Worm (Caenorhabditis elegans): ENCODE data around the gene spp-19.

The spp-19 gene

ce11 chrV:6548309-6548708, 13.2 kb downstream of the spp-19 start:
- TF ChIP-seq alr-1 (tag; optimal IDR thresholded peaks at IDR 0.05; ENCODE audit: borderline replicate concordance) (no peak), efl-1 (optimal IDR thresholded peaks at IDR 0.05) (no peak), efl-1 (GFP tag; optimal IDR thresholded peaks at IDR 0.05 in 1 of 2) (peak in 1 of 2 experiments; percentile 21)

ce11 chrV:6546450-6547171, 14.9 kb downstream of the spp-19 start, which contains the start of gene dre-1:
dre-1 (minus strand) TSS chrV:6546500.
- peak in 1 of 2 experiments; percentile 12 for TF ChIP-seq lin-35 (GFP tag; optimal IDR thresholded peaks at IDR 0.05)
- TF ChIP-seq efl-1 (optimal IDR thresholded peaks at IDR 0.05) = no peak
- peak in 1 of 2 experiments; percentile 35 for TF ChIP-seq efl-1 (GFP tag; optimal IDR thresholded peaks at IDR 0.05 in 1 of 2)
- no peak for TF ChIP-seq nhr-85 (tag)

ce11 chrV:6544999-6545398, 16.5 kb downstream of the spp-19 start:
- peak; percentile 77 for TF ChIP-seq lin-14 (GFP tag; optimal IDR thresholded peaks at IDR 0.05)
- peak; percentile 42 for TF ChIP-seq snu-23 (GFP tag; optimal IDR thresholded peaks at IDR 0.05)
- TF ChIP-seq ets-5 (GFP tag; IDR thresholded peaks at IDR 0.05) = no peak
- peak; percentile 6 for TF ChIP-seq nhr-71 (tag; optimal IDR thresholded peaks at IDR 0.05)
- peak; percentile 40 for TF ChIP-seq mep-1 (tag; optimal IDR thresholded peaks at IDR 0.05)
- no peak for TF ChIP-seq fos-1 (tag; optimal IDR thresholded peaks at IDR 0.05)
- TF ChIP-seq blmp-1 (tag; optimal IDR thresholded peaks at IDR 0.05) = peak; percentile 37
- TF ChIP-seq nhr-90 (tag; optimal IDR thresholded peaks at IDR 0.05; ENCODE audit: poor library complexity) = peak; percentile 28
- peak; percentile 41 for TF ChIP-seq nhr-20 (tag; optimal IDR thresholded peaks at IDR 0.05)

- TF ChIP-seq fos-1 (tag; optimal IDR thresholded peaks at IDR 0.05) (no peak), ceh-82 (tag; optimal IDR thresholded peaks at IDR 0.05) (no peak), mdl-1 (tag; optimal IDR thresholded peaks at IDR 0.05) (peak in 1 of 2 experiments; percentile 22), unc-30 (tag; optimal IDR thresholded peaks at IDR 0.05) (no peak), nhr-20 (tag; optimal IDR thresholded peaks at IDR 0.05) (peak; percentile 49), nhr-237 (tag; optimal IDR thresholded peaks at IDR 0.05) (no peak), pag-3 (tag; optimal IDR thresholded peaks at IDR 0.05; ENCODE audit: borderline replicate concordance, insufficient read depth) (no peak), lin-14 (GFP tag; optimal IDR thresholded peaks at IDR 0.05) (peak; percentile 80), efl-3 (GFP tag; optimal IDR thresholded peaks at IDR 0.05) (no peak), dpl-1 (GFP tag; optimal IDR thresholded peaks at IDR 0.05) (peak in 1 of 3 experiments; percentile 12), C16A3.4 (tag; optimal IDR thresholded peaks at IDR 0.05) (peak; percentile 2), grh-1 (GFP tag; IDR thresholded peaks at IDR 0.05) (no peak), unc-130 (tag; optimal IDR thresholded peaks at IDR 0.05) (no peak), C04F5.9 (tag; optimal IDR thresholded peaks at IDR 0.05) (no peak), hlh-4 (tag; optimal IDR thresholded peaks at IDR 0.05) (no peak), hpl-2 (GFP tag; optimal IDR thresholded peaks at IDR 0.05) (no peak), dsc-1 (tag; optimal IDR thresholded peaks at IDR 0.05) (no peak), mep-1 (tag; optimal IDR thresholded peaks at IDR 0.05) (peak; percentile 11), elt-3 (tag; optimal IDR thresholded peaks at IDR 0.05) (peak in 1 of 6 experiments; percentile 48), rnt-1 (tag; optimal IDR thresholded peaks at IDR 0.05) (no peak), fkh-10 (GFP tag; optimal IDR thresholded peaks at IDR 0.05) (no peak), efl-1 (optimal IDR thresholded peaks at IDR 0.05) (no peak), efl-1 (GFP tag; optimal IDR thresholded peaks at IDR 0.05 in 1 of 2) (peak in 1 of 2 experiments; percentile 77), nhr-71 (tag; optimal IDR thresholded peaks at IDR 0.05) (peak; percentile 32), lin-13 (GFP tag; optimal IDR thresholded peaks at IDR 0.05) (no peak), unc-98 (GFP tag; IDR thresholded peaks at IDR 0.05) (no peak), blmp-1 (tag; optimal IDR thresholded peaks at IDR 0.05) (peak; percentile 63), skn-1 (tag; optimal IDR thresholded peaks at IDR 0.05) (peak; percentile 44), nhr-28 (tag; optimal IDR thresholded peaks at IDR 0.05) (no peak), tlp-1 (tag; optimal IDR thresholded peaks at IDR 0.05) (no peak), snu-23 (GFP tag; optimal IDR thresholded peaks at IDR 0.05) (peak; percentile 47), fkh-8 (tag; optimal IDR thresholded peaks at IDR 0.05) (no peak), fkh-4 (tag; optimal IDR thresholded peaks at IDR 0.05; ENCODE audit: borderline replicate concordance) (no peak), nhr-90 (tag; optimal IDR thresholded peaks at IDR 0.05; ENCODE audit: poor library complexity) (peak; percentile 4), lsy-2 (tag; optimal IDR thresholded peaks at IDR 0.05) (peak in 1 of 2 experiments; percentile 38), mef-2 (tag; optimal IDR thresholded peaks at IDR 0.05) (no peak)
Observed at ce11 chrV:6541875-6542274, 19.6 kb downstream of the spp-19 start.

All from whole organism, L1 larva.